Worm (Caenorhabditis elegans): ENCODE measurements around the gene clip-1.

ce11 chrIII:9309840-9310239, 41.0 kb upstream of the clip-1 start:
- TF ChIP-seq ztf-11 (tag; optimal IDR thresholded peaks at IDR 0.05) (no peak), nhr-76 (tag; optimal IDR thresholded peaks at IDR 0.05) (no peak), ama-1 (optimal IDR thresholded peaks at IDR 0.05) (no peak), hmg-1.1 (GFP tag; IDR thresholded peaks at IDR 0.05) (no peak), skn-1 (tag; optimal IDR thresholded peaks at IDR 0.05) (no peak), rbr-2 (tag; optimal IDR thresholded peaks at IDR 0.05) (no peak), zfp-3 (GFP tag; conservative IDR thresholded peaks at IDR 0.05) (no peak)
